Worm (Caenorhabditis elegans): ENCODE results near the gene C07A12.7.
A peak's percentile ranks its signal among the peaks of the same experiment; 100 is the strongest.

- TF ChIP-seq mdt-29 (GFP tag; IDR thresholded peaks at IDR 0.05) (no peak), aly-2 (tag; optimal IDR thresholded peaks at IDR 0.05) (no peak), unc-62 (GFP tag; optimal IDR thresholded peaks at IDR 0.05 in 1 of 2) (no peak), unc-62 (tag; optimal IDR thresholded peaks at IDR 0.05) (no peak), pha-4 (GFP tag; IDR thresholded peaks at IDR 0.05) (no peak), pha-4 (tag; optimal IDR thresholded peaks at IDR 0.05) (no peak), ces-1 (GFP tag; optimal IDR thresholded peaks at IDR 0.05) (no peak), ZK337.2 (GFP tag; IDR thresholded peaks at IDR 0.05) (no peak), Y5F2A.4 (GFP tag; optimal IDR thresholded peaks at IDR 0.05) (no peak), ama-1 (optimal IDR thresholded peaks at IDR 0.05) (no peak), lsy-2 (tag; optimal IDR thresholded peaks at IDR 0.05) (no peak), pqm-1 (tag; optimal IDR thresholded peaks at IDR 0.05) (peak; percentile 82), zfp-2 (tag; optimal IDR thresholded peaks at IDR 0.05) (no peak), vab-7 (GFP tag; IDR thresholded peaks at IDR 0.05) (no peak), hif-1 (tag; optimal IDR thresholded peaks at IDR 0.05) (no peak)
Measured at ce11 chrX:4498078-4498477, 23.9 kb downstream of the C07A12.7 start.
